Worm (Caenorhabditis elegans) whole organism, young adult: ENCODE data around the gene F57B9.1.

Experiments
- B0035.1 ChIP-seq: sonication (generic microtip); optimal IDR thresholded peaks from 2 replicates; lab custom pipeline; 2016; ENCODE audit warnings: missing genetic modification characterization, mild to moderate bottlenecking, missing compliant biosample characterization, missing genotype, missing genetic modification reagents
- D2030.7 ChIP-seq: fragments of 200-800 bp; sonication (Bioruptor generic); IDR thresholded peaks from 2 replicates; pipeline ENCODE4 v1.3.6; 2022; ENCODE audit warnings: missing genetic modification reagents, missing genetic modification characterization, missing compliant biosample characterization
- K11D2.4 ChIP-seq: fragments of 200-800 bp; sonication (Bioruptor generic); IDR thresholded peaks from 2 replicates; pipeline ENCODE4 v1.3.6; 2022; ENCODE audit warnings: missing genetic modification reagents, missing genetic modification characterization, missing compliant biosample characterization
- T26A5.8 ChIP-seq: sonication (generic microtip); optimal IDR thresholded peaks from 2 replicates; lab custom pipeline; 2016; ENCODE audit warnings: missing genetic modification characterization, missing compliant biosample characterization
- Y53F4B.3 ChIP-seq: fragments of 200-800 bp; sonication (Bioruptor generic); IDR thresholded peaks from 2 replicates; pipeline ENCODE4 v1.3.6; 2022; ENCODE audit warnings: missing genetic modification reagents, missing genetic modification characterization, missing compliant biosample characterization
- Y53G8AR.9 ChIP-seq: fragments of 200-800 bp; sonication (Bioruptor generic); conservative IDR thresholded peaks from 2 replicates; pipeline ENCODE4 v1.3.6; 2022; ENCODE audit warnings: missing genetic modification reagents, missing genetic modification characterization, missing compliant biosample characterization
- Y67H2A.10 ChIP-seq: fragments of 200-800 bp; sonication (Bioruptor generic); conservative IDR thresholded peaks from 2 replicates; pipeline ENCODE4 v1.3.6; 2022; ENCODE audit warnings: missing genetic modification reagents, missing genetic modification characterization, missing compliant biosample characterization
- Y95B8A.8 ChIP-seq: fragments of 200-800 bp; sonication (Bioruptor generic); IDR thresholded peaks from 2 replicates; pipeline ENCODE4 v1.3.6; 2022; ENCODE audit warnings: missing genetic modification reagents, missing genetic modification characterization, missing compliant biosample characterization
- akir-1 ChIP-seq: fragments of 200-800 bp; sonication (Bioruptor generic); optimal IDR thresholded peaks from 2 replicates; lab custom pipeline; 2018; ENCODE audit warnings: mild to moderate bottlenecking, missing genetic modification characterization, moderate library complexity, missing compliant biosample characterization
- ama-1 ChIP-seq, 3 experiments: fragments of 150-350 bp in 1 of 3; sonication (generic microtip) in 2 of 3; optimal IDR thresholded peaks; 2 replicates each; lab custom pipeline; 2014 to 2018; ENCODE audit warnings: missing biosample characterization in 2 of 3, missing genetic modification characterization in 2 of 3, missing genetic modification reagents in 2 of 3
- attf-6 ChIP-seq: fragments of 200-800 bp; sonication (Bioruptor generic); IDR thresholded peaks from 2 replicates; pipeline ENCODE4 v1.3.6; 2022; ENCODE audit warnings: missing genetic modification reagents, missing genetic modification characterization, missing compliant biosample characterization
- ceh-58 ChIP-seq: fragments of 200-800 bp; sonication (Bioruptor generic); IDR thresholded peaks from 2 replicates; pipeline ENCODE4 v1.3.6; 2022; ENCODE audit warnings: missing genetic modification characterization, missing compliant biosample characterization
- dpl-1 ChIP-seq: fragments of 150-350 bp; optimal IDR thresholded peaks from 2 replicates; lab custom pipeline; 2014; ENCODE audit warnings: missing biosample characterization, missing genetic modification reagents, missing genetic modification characterization
- efl-1 ChIP-seq: fragments of 150-350 bp; optimal IDR thresholded peaks from 2 replicates; lab custom pipeline; 2014; ENCODE audit warnings: missing biosample characterization, missing genetic modification reagents, missing genetic modification characterization
- egl-18 ChIP-seq: fragments of 200-800 bp; sonication (Bioruptor generic); IDR thresholded peaks from 2 replicates; pipeline ENCODE4 v1.3.6; 2022; ENCODE audit warnings: missing genetic modification reagents, missing genetic modification characterization, missing compliant biosample characterization
- egl-44 ChIP-seq: fragments of 200-800 bp; sonication (Bioruptor generic); IDR thresholded peaks from 2 replicates; pipeline ENCODE4 v1.3.6; 2022; ENCODE audit warnings: missing genetic modification reagents, missing genetic modification characterization, missing compliant biosample characterization
- ekl-4 ChIP-seq: fragments of 200-800 bp; sonication (Bioruptor generic); IDR thresholded peaks from 2 replicates; pipeline ENCODE4 v1.3.6; 2022; ENCODE audit warnings: missing genetic modification reagents, missing genetic modification characterization, missing compliant biosample characterization
- fkh-3 ChIP-seq: sonication (generic microtip); optimal IDR thresholded peaks from 2 replicates; lab custom pipeline; 2016; ENCODE audit warnings: mild to moderate bottlenecking, missing genetic modification characterization, missing compliant biosample characterization
- hrde-1 ChIP-seq: sonication (generic microtip); optimal IDR thresholded peaks from 2 replicates; lab custom pipeline; 2016; ENCODE audit warnings: missing genetic modification characterization, mild to moderate bottlenecking, missing compliant biosample characterization, moderate library complexity, missing genotype, missing genetic modification reagents, borderline replicate concordance
- hsf-1 ChIP-seq: fragments of 200-800 bp; sonication (Bioruptor generic); IDR thresholded peaks from 2 replicates; pipeline ENCODE4 v1.3.6; 2022; ENCODE audit warnings: missing genetic modification reagents, missing genetic modification characterization, missing compliant biosample characterization
- lag-1 ChIP-seq: fragments of 200-800 bp; sonication (Bioruptor generic); IDR thresholded peaks from 2 replicates; pipeline ENCODE4 v1.3.6; 2022; ENCODE audit warnings: missing genetic modification reagents, missing genetic modification characterization, missing compliant biosample characterization
- let-526 ChIP-seq: fragments of 200-800 bp; sonication (Bioruptor generic); IDR thresholded peaks from 2 replicates; pipeline ENCODE4 v1.3.6; 2022; ENCODE audit warnings: missing genetic modification reagents, missing genetic modification characterization, missing compliant biosample characterization
- let-607 ChIP-seq, 2 experiments: fragments of 200-800 bp in 1 of 2; sonication (Bioruptor generic) in 1 of 2; sonication (generic microtip) in 1 of 2; optimal IDR thresholded peaks; 2 replicates each; lab custom pipeline; 2016 to 2018; ENCODE audit warnings: mild to moderate bottlenecking in 2 of 2, missing compliant biosample characterization in 2 of 2, missing genetic modification characterization in 2 of 2, moderate library complexity in 2 of 2, missing genotype in 1 of 2
- lin-26 ChIP-seq: fragments of 200-800 bp; sonication (Bioruptor generic); IDR thresholded peaks from 2 replicates; pipeline ENCODE4 v1.3.6; 2022; ENCODE audit warnings: missing genetic modification reagents, missing genetic modification characterization, missing compliant biosample characterization
- lin-40 ChIP-seq: sonication (generic microtip); optimal IDR thresholded peaks from 2 replicates; lab custom pipeline; 2016; ENCODE audit warnings: missing genetic modification characterization, mild to moderate bottlenecking, missing compliant biosample characterization, missing genotype, missing genetic modification reagents
- lsl-1 ChIP-seq: fragments of 200-800 bp; sonication (Bioruptor generic); optimal IDR thresholded peaks from 2 replicates; lab custom pipeline; 2018; ENCODE audit warnings: mild to moderate bottlenecking, missing genetic modification characterization, moderate library complexity, missing compliant biosample characterization
- lsy-27 ChIP-seq: sonication (generic microtip); optimal IDR thresholded peaks from 2 replicates; lab custom pipeline; 2017; ENCODE audit warnings: missing genetic modification characterization, mild to moderate bottlenecking, missing compliant biosample characterization, antibody characterized with exemption, missing genotype, borderline replicate concordance; ENCODE audit not compliant: insufficient read depth
- madf-3 ChIP-seq: fragments of 200-800 bp; sonication (Bioruptor generic); IDR thresholded peaks from 2 replicates; pipeline ENCODE4 v1.3.6; 2022; ENCODE audit warnings: missing genetic modification reagents, missing genetic modification characterization, missing compliant biosample characterization
- madf-6 ChIP-seq: fragments of 200-800 bp; sonication (Bioruptor generic); IDR thresholded peaks from 2 replicates; pipeline ENCODE4 v1.3.6; 2022; ENCODE audit warnings: missing genetic modification reagents, missing genetic modification characterization, missing compliant biosample characterization
- madf-8 ChIP-seq: fragments of 200-800 bp; sonication (Bioruptor generic); conservative IDR thresholded peaks from 2 replicates; pipeline ENCODE4 v1.3.6; 2022; ENCODE audit warnings: missing genetic modification reagents, missing genetic modification characterization, missing compliant biosample characterization
- mxl-1 ChIP-seq: sonication (generic microtip); optimal IDR thresholded peaks from 2 replicates; lab custom pipeline; 2016; ENCODE audit warnings: missing genetic modification characterization, missing compliant biosample characterization
- pbrm-1 ChIP-seq: fragments of 200-800 bp; sonication (Bioruptor generic); IDR thresholded peaks from 2 replicates; pipeline ENCODE4 v1.3.6; 2022; ENCODE audit warnings: missing genetic modification reagents, missing genetic modification characterization, missing compliant biosample characterization
- rcor-1 ChIP-seq: fragments of 200-800 bp; sonication (Bioruptor generic); IDR thresholded peaks from 2 replicates; pipeline ENCODE4 v1.3.6; 2022; ENCODE audit warnings: missing genetic modification reagents, missing genetic modification characterization, missing compliant biosample characterization
- rec-8 ChIP-seq, 2 experiments: sonication (generic microtip); optimal IDR thresholded peaks; 2 replicates each; lab custom pipeline; 2016; ENCODE audit warnings: mild to moderate bottlenecking in 2 of 2, missing genetic modification characterization in 2 of 2, missing genetic modification reagents in 2 of 2, missing genotype in 2 of 2, missing biosample characterization in 1 of 2, missing compliant biosample characterization in 1 of 2, moderate library complexity in 1 of 2
- snpc-1.3 ChIP-seq: sonication (generic microtip); optimal IDR thresholded peaks from 2 replicates; lab custom pipeline; 2017; ENCODE audit warnings: missing genetic modification characterization, mild to moderate bottlenecking, missing compliant biosample characterization, antibody characterized with exemption, moderate library complexity, missing genotype, missing genetic modification reagents; ENCODE audit not compliant: insufficient read depth
- snpc-3.4 ChIP-seq: sonication (generic microtip); optimal IDR thresholded peaks from 2 replicates; lab custom pipeline; 2017; ENCODE audit warnings: missing genetic modification characterization, mild to moderate bottlenecking, missing compliant biosample characterization, antibody characterized with exemption, moderate library complexity, missing genotype, missing genetic modification reagents
- snpc-4 ChIP-seq, 5 experiments: fragments of 150-350 bp in 1 of 5; sonication (generic microtip) in 4 of 5; optimal IDR thresholded peaks; 2 replicates each; lab custom pipeline; 2014 to 2018; ENCODE audit warnings: missing genetic modification characterization in 5 of 5, missing biosample characterization in 3 of 5, antibody characterized with exemption in 2 of 5, mild to moderate bottlenecking in 2 of 5, missing compliant biosample characterization in 2 of 5, missing genotype in 2 of 5, moderate library complexity in 2 of 5, missing genetic modification reagents in 1 of 5
- sptf-2 ChIP-seq: fragments of 200-800 bp; sonication (Bioruptor generic); optimal IDR thresholded peaks from 2 replicates; lab custom pipeline; 2018; ENCODE audit warnings: mild to moderate bottlenecking, missing genetic modification characterization, missing compliant biosample characterization
- tbx-9 ChIP-seq: sonication (generic microtip); optimal IDR thresholded peaks from 2 replicates; lab custom pipeline; 2016; ENCODE audit warnings: borderline replicate concordance, missing genetic modification characterization, inconsistent platforms, missing compliant biosample characterization
- zfh-2 ChIP-seq: fragments of 200-800 bp; sonication (Bioruptor generic); conservative IDR thresholded peaks from 2 replicates; pipeline ENCODE4 v1.3.6; 2022; ENCODE audit warnings: missing genetic modification reagents, missing genetic modification characterization, missing compliant biosample characterization
- zim-3 ChIP-seq: sonication (generic microtip); optimal IDR thresholded peaks from 2 replicates; lab custom pipeline; 2017; ENCODE audit warnings: mild to moderate bottlenecking, missing genetic modification characterization, moderate library complexity, missing compliant biosample characterization
- ztf-28 ChIP-seq: fragments of 200-800 bp; sonication (Bioruptor generic); IDR thresholded peaks from 2 replicates; pipeline ENCODE4 v1.3.6; 2022; ENCODE audit warnings: missing genetic modification reagents, missing genetic modification characterization, missing compliant biosample characterization
- ztf-3 ChIP-seq: fragments of 200-800 bp; sonication (Bioruptor generic); optimal IDR thresholded peaks from 2 replicates; lab custom pipeline; 2018; ENCODE audit warnings: mild to moderate bottlenecking, missing genetic modification characterization, missing compliant biosample characterization

Gene F57B9.1

ce11 chrIII:6958674-6959241, 3.1 kb upstream of the F57B9.1 start (continued):
- TF ChIP-seq hrde-1 (tag; lab: Kevin White, UChicago) = peak; percentile 54
- TF ChIP-seq ztf-28 (GFP tag; lab: Robert Waterston, UW) = no peak
- no peak for TF ChIP-seq fkh-3
- TF ChIP-seq rec-8 (tag; optimal IDR thresholded peaks at IDR 0.05; lab: Kevin White, UChicago) = peak in 1 of 2 experiments; percentile 9
- no peak for TF ChIP-seq attf-6 (GFP tag; lab: Robert Waterston, UW)
- no peak for TF ChIP-seq let-526 (GFP tag; lab: Robert Waterston, UW)
- TF ChIP-seq pbrm-1 (GFP tag; lab: Robert Waterston, UW) = 0 out of 2 replicates have a peak, but pooled peaks have one; percentile 21
- no peak for TF ChIP-seq K11D2.4 (GFP tag; lab: Robert Waterston, UW)
- TF ChIP-seq zfh-2 (GFP tag; lab: Robert Waterston, UW) = no peak
- TF ChIP-seq snpc-3.4 = peak; percentile 52
- TF ChIP-seq lsl-1 (GFP tag; lab: Kevin White, UChicago) = peak; percentile 72
- TF ChIP-seq let-607 (tag; optimal IDR thresholded peaks at IDR 0.05; lab: Kevin White, UChicago) = no peak
- TF ChIP-seq T26A5.8 = no peak
- TF ChIP-seq egl-18 (GFP tag; lab: Robert Waterston, UW) = no peak

ce11 chrIII:6961167-6961566, 723 bp upstream of the F57B9.1 start:
- TF ChIP-seq madf-8 (GFP tag; lab: Robert Waterston, UW) (peak; percentile 85), Y67H2A.10 (0 out of 2 replicates have a peak, but pooled peaks have one; percentile 27), ztf-3 (GFP tag; lab: Kevin White, UChicago) (no peak), T26A5.8 (no peak), Y53G8AR.9 (GFP tag; lab: Robert Waterston, UW) (no peak), egl-44 (GFP tag; lab: Robert Waterston, UW) (no peak), mxl-1 (tag; lab: Kevin White, UChicago) (no peak), efl-1 (GFP tag; lab: Kevin White, UChicago) (peak; percentile 98), pbrm-1 (GFP tag; lab: Robert Waterston, UW) (no peak), akir-1 (GFP tag; lab: Kevin White, UChicago) (no peak), dpl-1 (GFP tag; lab: Kevin White, UChicago) (peak; percentile 92), lin-40 (tag; lab: Kevin White, UChicago) (no peak), ekl-4 (GFP tag; lab: Robert Waterston, UW) (peak; percentile 33; the same call in 1 of the 2 replicates), hsf-1 (GFP tag; lab: Robert Waterston, UW) (no peak), lsy-27 (tag; lab: Kevin White, UChicago) (peak; percentile 7), sptf-2 (GFP tag; lab: Kevin White, UChicago) (no peak), ama-1 (optimal IDR thresholded peaks at IDR 0.05; lab: Kevin White, UChicago) (no peak), ama-1 (GFP tag; optimal IDR thresholded peaks at IDR 0.05; lab: Kevin White, UChicago) (no peak), Y95B8A.8 (GFP tag; lab: Robert Waterston, UW) (0 out of 2 replicates have a peak, but pooled peaks have one; percentile 7), snpc-4 (GFP tag; optimal IDR thresholded peaks at IDR 0.05; lab: Kevin White, UChicago) (no peak), snpc-4 (tag; optimal IDR thresholded peaks at IDR 0.05; lab: Kevin White, UChicago) (peak in 1 of 4 experiments; percentile 4), Y53F4B.3 (GFP tag; lab: Robert Waterston, UW) (no peak), lag-1 (GFP tag; lab: Robert Waterston, UW) (no peak), madf-6 (GFP tag; lab: Robert Waterston, UW) (peak; percentile 95), snpc-1.3 (tag; lab: Kevin White, UChicago) (peak; percentile 42), tbx-9 (no peak), madf-3 (GFP tag; lab: Robert Waterston, UW) (peak; percentile 77), B0035.1 (tag; lab: Kevin White, UChicago) (no peak), ceh-58 (GFP tag; lab: Robert Waterston, UW) (no peak), D2030.7 (GFP tag; lab: Robert Waterston, UW) (peak; percentile 69), zim-3 (tag; lab: Kevin White, UChicago) (no peak), rcor-1 (GFP tag; lab: Robert Waterston, UW) (peak; percentile 33; the same call in 1 of the 2 replicates), attf-6 (GFP tag; lab: Robert Waterston, UW) (no peak), rec-8 (tag; optimal IDR thresholded peaks at IDR 0.05; lab: Kevin White, UChicago) (no peak), lin-26 (GFP tag; lab: Robert Waterston, UW) (no peak)
